Fruit fly (Drosophila melanogaster): Measurements from ENCODE around the gene CG13806.
A peak's percentile ranks its signal among the peaks of the same experiment; 100 is the strongest.

CG13806 gene

DNA sequence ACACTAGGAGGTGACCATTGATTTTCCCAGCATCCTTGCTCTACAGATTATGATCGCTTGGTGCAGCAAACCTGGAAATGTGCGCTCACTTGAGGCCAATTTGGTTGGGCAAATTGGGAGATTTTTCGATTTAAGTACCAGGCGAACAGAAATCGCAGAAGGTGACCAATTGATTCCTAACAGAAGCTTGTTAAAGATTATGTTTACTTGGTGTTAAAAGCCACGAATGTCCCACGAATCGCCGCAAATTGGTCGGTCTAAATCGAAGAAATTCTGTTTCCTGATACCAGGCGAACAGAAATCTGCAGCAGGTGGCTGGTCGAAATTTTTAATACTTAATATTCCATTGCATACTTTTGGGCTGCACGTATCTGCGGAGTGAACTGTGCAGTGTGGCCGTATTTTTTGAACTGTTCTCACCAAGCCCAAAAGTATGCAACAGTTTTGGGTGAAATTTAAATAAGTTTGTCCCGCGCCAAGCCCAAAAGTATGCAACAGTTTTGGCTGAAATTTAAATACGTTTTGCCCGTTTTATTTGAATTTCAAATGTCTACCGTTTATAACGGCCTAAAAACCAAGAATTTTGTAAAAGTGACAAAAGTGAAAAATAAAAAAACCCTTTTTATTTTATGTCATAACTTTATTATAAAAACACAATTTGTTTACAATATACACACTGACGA is 22.2 kb upstream of the CG13806 start, which contains the start of gene CG32301 (continued):
- no peak for TF ChIP-seq jigr1 (GFP tag; IDR thresholded peaks at IDR 0.05)
- TF ChIP-seq Trl (optimal IDR thresholded peaks at IDR 0.05), result no peak
- no peak for TF ChIP-seq Trl (GFP tag; optimal IDR thresholded peaks at IDR 0.05)
- TF ChIP-seq CG11247 (GFP tag; IDR thresholded peaks at IDR 0.05), result no peak
- TF ChIP-seq ac (GFP tag; optimal IDR thresholded peaks at IDR 0.05), result no peak
- TF ChIP-seq onecut (GFP tag; IDR thresholded peaks at IDR 0.05), result peak; percentile 43
- TF ChIP-seq disco-r (GFP tag; optimal IDR thresholded peaks at IDR 0.05), result no peak
- TF ChIP-seq wdn (GFP tag; IDR thresholded peaks at IDR 0.05), result no peak
- no peak for TF ChIP-seq CG5245 (GFP tag; optimal IDR thresholded peaks at IDR 0.05)
- TF ChIP-seq run (tag; optimal IDR thresholded peaks at IDR 0.05), result no peak
- no peak for TF ChIP-seq ssp (GFP tag; IDR thresholded peaks at IDR 0.05)
- no peak for TF ChIP-seq scrt (GFP tag; optimal IDR thresholded peaks at IDR 0.05)
- TF ChIP-seq CG10543 (GFP tag; optimal IDR thresholded peaks at IDR 0.05), result no peak
- peak; percentile 66 for TF ChIP-seq CG13287 (GFP tag; IDR thresholded peaks at IDR 0.05; ENCODE audit: partially characterized antibody)
- TF ChIP-seq CG1602 (GFP tag; optimal IDR thresholded peaks at IDR 0.05), result no peak
- no peak for TF ChIP-seq CG8765 (GFP tag; IDR thresholded peaks at IDR 0.05)
- TF ChIP-seq hkb (optimal IDR thresholded peaks at IDR 0.05), result peak; percentile 80
- TF ChIP-seq hkb (GFP tag; IDR thresholded peaks at IDR 0.05), result no peak
- no peak for TF ChIP-seq cad (GFP tag; optimal IDR thresholded peaks at IDR 0.05)
- TF ChIP-seq CG10321 (GFP tag; IDR thresholded peaks at IDR 0.05), result no peak
- TF ChIP-seq CG1529 (GFP tag; optimal IDR thresholded peaks at IDR 0.05), result no peak
- no peak for TF ChIP-seq jumu (GFP tag; optimal IDR thresholded peaks at IDR 0.05)
- no peak for TF ChIP-seq CG13894 (tag; optimal IDR thresholded peaks at IDR 0.05)
- TF ChIP-seq bowl (GFP tag; IDR thresholded peaks at IDR 0.05), result no peak
- no peak for TF ChIP-seq CG18011 (GFP tag; optimal IDR thresholded peaks at IDR 0.05)
- peak; percentile 32; the same call in 1 of the 2 replicates for TF ChIP-seq amos (GFP tag; IDR thresholded peaks at IDR 0.05; ENCODE audit: partially characterized antibody)
- TF ChIP-seq Scr (GFP tag; IDR thresholded peaks at IDR 0.05; ENCODE audit: partially characterized antibody), result peak; percentile 42
- no peak for TF ChIP-seq Gug (GFP tag; IDR thresholded peaks at IDR 0.05)
- no peak for TF ChIP-seq CG18262 (tag; optimal IDR thresholded peaks at IDR 0.05)
- TF ChIP-seq Rfx (GFP tag; IDR thresholded peaks at IDR 0.05), result no peak
- TF ChIP-seq CG4854 (GFP tag; optimal IDR thresholded peaks at IDR 0.05), result no peak
- TF ChIP-seq CG10147 (GFP tag; optimal IDR thresholded peaks at IDR 0.05), result no peak
- no peak for TF ChIP-seq sob (GFP tag; IDR thresholded peaks at IDR 0.05)
- TF ChIP-seq odd (GFP tag; optimal IDR thresholded peaks at IDR 0.05), result no peak
- TF ChIP-seq CG11398 (GFP tag; optimal IDR thresholded peaks at IDR 0.05), result no peak
- no peak for TF ChIP-seq CG1024 (GFP tag; IDR thresholded peaks at IDR 0.05)
- TF ChIP-seq gfzf (GFP tag; optimal IDR thresholded peaks at IDR 0.05), result peak; percentile 42
- TF ChIP-seq btn (GFP tag; optimal IDR thresholded peaks at IDR 0.05), result no peak
- TF ChIP-seq Bgb (GFP tag; IDR thresholded peaks at IDR 0.05; ENCODE audit: partially characterized antibody), result peak; percentile 42; the same call in 1 of the 2 replicates
- no peak for TF ChIP-seq CG12155 (GFP tag; optimal IDR thresholded peaks at IDR 0.05)
- no peak for TF ChIP-seq CG12104 (GFP tag; optimal IDR thresholded peaks at IDR 0.05)
- no peak for TF ChIP-seq CG34376 (GFP tag; optimal IDR thresholded peaks at IDR 0.05)
- no peak for TF ChIP-seq PHDP (tag; optimal IDR thresholded peaks at IDR 0.05)
- no peak for TF ChIP-seq Atf3 (GFP tag; optimal IDR thresholded peaks at IDR 0.05)
- TF ChIP-seq CG2129 (GFP tag; IDR thresholded peaks at IDR 0.05; ENCODE audit: partially characterized antibody), result no peak
- no peak for TF ChIP-seq Hand (GFP tag; optimal IDR thresholded peaks at IDR 0.05)
- TF ChIP-seq CG1603 (tag; optimal IDR thresholded peaks at IDR 0.05), result no peak
- TF ChIP-seq vnd (GFP tag; IDR thresholded peaks at IDR 0.05; ENCODE audit: partially characterized antibody), result peak; percentile 27; the same call in 1 of the 3 replicates
- TF ChIP-seq CG10274 (GFP tag; optimal IDR thresholded peaks at IDR 0.05), result no peak
- no peak for TF ChIP-seq dan (GFP tag; IDR thresholded peaks at IDR 0.05)
- TF ChIP-seq repo (GFP tag; optimal IDR thresholded peaks at IDR 0.05), result no peak

Data from whole organism, embryonic.